Worm (Caenorhabditis elegans) whole organism, midembryonic: ENCODE results near the gene str-16.

Experiments used
- T22C8.4 ChIP-seq: fragments of 200-800 bp; sonication (Bioruptor generic); IDR thresholded peaks from 2 replicates; pipeline ENCODE4 v1.3.6; 2022; ENCODE audit warnings: missing genetic modification characterization, missing compliant biosample characterization
- cog-1 ChIP-seq: sonication (generic microtip); optimal IDR thresholded peaks from 2 replicates; lab custom pipeline; 2016; ENCODE audit warnings: missing genetic modification characterization, missing compliant biosample characterization
- flt-1 ChIP-seq: fragments of 200-800 bp; sonication (Bioruptor generic); IDR thresholded peaks from 2 replicates; pipeline ENCODE4 v1.3.6; 2022; ENCODE audit warnings: missing genetic modification characterization, missing compliant biosample characterization
- klf-2 ChIP-seq: fragments of 200-800 bp; sonication (Bioruptor generic); conservative IDR thresholded peaks from 2 replicates; pipeline ENCODE4 v1.3.6; 2022; ENCODE audit warnings: missing genetic modification reagents, missing genetic modification characterization, missing compliant biosample characterization
- med-1 ChIP-seq: sonication (generic microtip); optimal IDR thresholded peaks from 2 replicates; lab custom pipeline; 2017; ENCODE audit warnings: missing genetic modification characterization, mild to moderate bottlenecking, missing compliant biosample characterization, antibody characterized with exemption, missing genetic modification reagents; ENCODE audit not compliant: insufficient read depth
- ref-1 ChIP-seq: fragments of 200-800 bp; sonication (Bioruptor generic); conservative IDR thresholded peaks from 2 replicates; pipeline ENCODE4 v1.3.6; 2022; ENCODE audit warnings: missing genetic modification reagents, missing genetic modification characterization, missing compliant biosample characterization
- tab-1 ChIP-seq: fragments of 200-800 bp; sonication (Bioruptor generic); IDR thresholded peaks from 2 replicates; pipeline ENCODE4 v1.3.6; 2022; ENCODE audit warnings: missing genetic modification characterization, missing compliant biosample characterization
- ztf-23 ChIP-seq: fragments of 200-800 bp; sonication (Bioruptor generic); IDR thresholded peaks from 2 replicates; pipeline ENCODE4 v1.3.6; 2022; ENCODE audit warnings: missing genetic modification reagents, missing genetic modification characterization, missing compliant biosample characterization
- ztf-29 ChIP-seq: fragments of 200-800 bp; sonication (Bioruptor generic); IDR thresholded peaks from 2 replicates; pipeline ENCODE4 v1.3.6; 2022; ENCODE audit warnings: missing genetic modification reagents, missing genetic modification characterization, missing compliant biosample characterization

Gene str-16

DNA sequence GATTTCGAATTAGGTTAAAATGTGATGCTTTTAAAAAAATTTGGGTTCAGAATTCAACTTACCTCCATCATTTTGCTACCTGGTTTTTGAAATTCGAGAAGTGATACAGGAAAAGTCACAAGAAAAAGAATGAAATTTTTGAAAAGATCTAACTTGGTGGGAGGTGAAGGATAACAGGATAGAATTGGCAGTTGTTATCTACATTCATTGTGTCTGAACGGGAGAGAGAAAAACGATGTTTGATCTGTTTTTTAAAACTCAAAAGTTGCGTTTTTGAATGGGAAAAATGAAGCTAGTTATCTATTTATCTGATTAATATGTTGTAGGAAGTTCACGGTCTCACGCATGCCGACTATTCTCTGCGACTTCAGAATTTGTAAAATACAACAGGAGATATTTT lies 50.7 kb downstream of the str-16 start, which contains the start of gene F35F10.7:
Gene F35F10.7 (minus strand): TSS at position 101 of the 400 bp plus-strand sequence.
- no peak for TF ChIP-seq T22C8.4
- no peak for TF ChIP-seq ref-1 (GFP tag; lab: Robert Waterston, UW)
- TF ChIP-seq ztf-29: no peak
- TF ChIP-seq tab-1 (GFP tag; lab: Robert Waterston, UW): no peak
- TF ChIP-seq flt-1: no peak
- TF ChIP-seq med-1 (GFP tag; lab: Kevin White, UChicago): no peak
- TF ChIP-seq klf-2 (GFP tag; lab: Robert Waterston, UW): no peak
- TF ChIP-seq cog-1 (tag; lab: Kevin White, UChicago): no peak
- TF ChIP-seq ztf-23 (GFP tag; lab: Robert Waterston, UW): no peak

DNA sequence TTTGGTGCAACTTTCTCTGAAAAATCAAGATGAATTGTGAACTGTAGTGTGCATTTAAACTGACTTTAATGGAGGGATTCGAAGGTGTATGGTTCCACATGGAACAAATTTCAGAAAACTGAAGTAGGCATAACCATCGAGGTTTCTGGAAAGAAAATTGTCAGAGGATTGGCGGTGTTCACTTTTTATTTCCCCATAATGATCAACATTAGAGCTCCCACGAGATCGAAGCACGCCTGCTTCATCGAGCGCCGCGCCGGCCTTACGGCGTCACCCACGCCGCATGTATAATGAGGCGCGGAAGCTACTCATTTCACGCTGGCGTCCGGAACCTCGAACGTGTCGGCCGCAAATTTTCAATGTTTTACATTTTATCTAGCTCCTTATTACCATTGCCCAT lies 51.5 kb downstream of the str-16 start:
- no peak for TF ChIP-seq ztf-23 (GFP tag; lab: Robert Waterston, UW)
- TF ChIP-seq klf-2 (GFP tag; lab: Robert Waterston, UW): no peak
- no peak for TF ChIP-seq med-1 (GFP tag; lab: Kevin White, UChicago)
- no peak for TF ChIP-seq T22C8.4
- no peak for TF ChIP-seq ref-1 (GFP tag; lab: Robert Waterston, UW)
- TF ChIP-seq tab-1 (GFP tag; lab: Robert Waterston, UW): no peak
- TF ChIP-seq flt-1: no peak
- no peak for TF ChIP-seq cog-1 (tag; lab: Kevin White, UChicago)
- no peak for TF ChIP-seq ztf-29

DNA sequence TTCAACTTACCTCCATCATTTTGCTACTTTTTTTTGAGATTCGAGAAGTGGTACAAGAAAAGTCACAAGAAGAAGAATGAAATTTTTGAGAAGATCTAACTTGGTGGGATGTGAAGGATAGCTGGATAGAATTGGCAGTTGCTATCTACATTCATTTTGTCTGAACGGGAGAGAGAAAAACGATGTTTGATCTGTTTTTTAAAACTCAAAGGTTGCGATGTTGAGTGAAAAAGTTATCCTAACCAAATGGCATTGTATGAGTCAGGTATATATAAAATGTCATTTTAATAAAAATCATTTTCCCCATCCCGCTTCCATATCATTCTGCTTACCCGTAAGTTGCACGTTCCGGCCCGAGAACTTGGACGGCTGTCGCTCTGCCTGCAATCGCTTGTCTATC lies 52.6 kb downstream of the str-16 start, which contains the start of gene F35F10.6:
Gene F35F10.6 (minus strand): TSS at position 101 of the 400 bp plus-strand sequence.
- TF ChIP-seq med-1 (GFP tag; lab: Kevin White, UChicago): no peak
- TF ChIP-seq ztf-23 (GFP tag; lab: Robert Waterston, UW): no peak
- no peak for TF ChIP-seq klf-2 (GFP tag; lab: Robert Waterston, UW)
